Fruit fly (Drosophila melanogaster) whole organism, embryonic: ENCODE data around the gene CG7564.

Source experiments
- Antp ChIP-seq: fragments of 200-800 bp; sonication (Bioruptor generic); optimal IDR thresholded peaks from 3 replicates; lab custom pipeline; 2016; ENCODE audit warnings: missing biosample characterization, missing genetic modification characterization
- Atf6 ChIP-seq: fragments of 200-800 bp; sonication (Bioruptor generic); IDR thresholded peaks from 2 replicates; pipeline ENCODE4 v1.3.6; 2022; ENCODE audit warnings: missing biosample characterization, missing genetic modification characterization
- B-H1 ChIP-seq: fragments of 200-800 bp; sonication (Bioruptor generic); IDR thresholded peaks from 3 replicates; pipeline ENCODE4 v1.3.6; 2022; ENCODE audit warnings: missing biosample characterization, missing genetic modification characterization
- B-H2 ChIP-seq: fragments of 200-800 bp; sonication (Bioruptor generic); optimal IDR thresholded peaks from 2 replicates; lab custom pipeline; 2018; ENCODE audit warnings: missing biosample characterization, mild to moderate bottlenecking, missing genetic modification characterization
- Bdp1 ChIP-seq: fragments of 200-800 bp; sonication (Bioruptor generic); optimal IDR thresholded peaks from 3 replicates; lab custom pipeline; 2016; ENCODE audit warnings: missing biosample characterization, missing genetic modification characterization
- BtbVII ChIP-seq: fragments of 200-800 bp; sonication (Bioruptor generic); optimal IDR thresholded peaks from 3 replicates; lab custom pipeline; 2017; ENCODE audit warnings: missing biosample characterization, mild to moderate bottlenecking, missing genetic modification characterization
- CG11398 ChIP-seq: fragments of 200-800 bp; sonication (Bioruptor generic); optimal IDR thresholded peaks from 2 replicates; lab custom pipeline; 2016; ENCODE audit warnings: missing biosample characterization, missing genetic modification characterization
- CG12071 ChIP-seq: fragments of 200-800 bp; sonication (Bioruptor generic); optimal IDR thresholded peaks from 3 replicates; lab custom pipeline; 2018; ENCODE audit warnings: missing biosample characterization, mild to moderate bottlenecking, missing genetic modification characterization
- CG12219 ChIP-seq: fragments of 200-800 bp; sonication (Bioruptor generic); optimal IDR thresholded peaks from 3 replicates; lab custom pipeline; 2018; ENCODE audit warnings: missing biosample characterization, mild to moderate bottlenecking, missing genetic modification characterization
- CG12391 ChIP-seq: fragments of 200-800 bp; sonication (Bioruptor generic); optimal IDR thresholded peaks from 3 replicates; lab custom pipeline; 2018; ENCODE audit warnings: missing biosample characterization, mild to moderate bottlenecking, missing genetic modification characterization, moderate library complexity
- CG12769 ChIP-seq: fragments of 200-800 bp; sonication (Bioruptor generic); optimal IDR thresholded peaks from 2 replicates; lab custom pipeline; 2019; ENCODE audit warnings: missing biosample characterization, mild to moderate bottlenecking, missing genetic modification characterization, moderate library complexity
- CG14710 ChIP-seq: fragments of 200-800 bp; sonication (Bioruptor generic); optimal IDR thresholded peaks from 3 replicates; lab custom pipeline; 2019; ENCODE audit warnings: missing biosample characterization, mild to moderate bottlenecking, missing genetic modification characterization, moderate library complexity
- CG15073 ChIP-seq: fragments of 200-800 bp; sonication (Bioruptor generic); optimal IDR thresholded peaks from 2 replicates; lab custom pipeline; 2016; ENCODE audit warnings: missing biosample characterization, missing genetic modification characterization
- CG1529 ChIP-seq: fragments of 200-800 bp; sonication (Bioruptor generic); optimal IDR thresholded peaks from 3 replicates; lab custom pipeline; 2018; ENCODE audit warnings: missing biosample characterization, missing genetic modification characterization
- CG15514 ChIP-seq: fragments of 200-800 bp; sonication (Bioruptor generic); optimal IDR thresholded peaks from 3 replicates; lab custom pipeline; 2017; ENCODE audit warnings: missing biosample characterization, missing genetic modification characterization, mild to moderate bottlenecking, moderate library complexity, missing genetic modification reagents
- CG16815 ChIP-seq: fragments of 200-800 bp; sonication (Bioruptor generic); optimal IDR thresholded peaks from 3 replicates; lab custom pipeline; 2017; ENCODE audit warnings: missing biosample characterization, mild to moderate bottlenecking, missing genetic modification characterization
- CG18764 ChIP-seq: fragments of 200-800 bp; sonication (Bioruptor generic); optimal IDR thresholded peaks from 3 replicates; lab custom pipeline; 2016; ENCODE audit warnings: missing biosample characterization, missing genetic modification characterization
- CG30020 ChIP-seq: fragments of 200-800 bp; optimal IDR thresholded peaks from 2 replicates; lab custom pipeline; 2019; ENCODE audit warnings: missing biosample characterization, mild to moderate bottlenecking, missing genetic modification characterization, moderate library complexity
- CG30431 ChIP-seq: fragments of 200-800 bp; sonication (Bioruptor generic); optimal IDR thresholded peaks from 2 replicates; lab custom pipeline; 2017; ENCODE audit warnings: missing biosample characterization, missing genetic modification characterization
- CG34224 ChIP-seq: fragments of 200-800 bp; sonication (Bioruptor generic); IDR thresholded peaks from 3 replicates; pipeline ENCODE4 v1.3.6; 2022; ENCODE audit warnings: missing biosample characterization, missing genetic modification characterization; ENCODE audit not compliant: partially characterized antibody
- CG4820 ChIP-seq: fragments of 200-800 bp; sonication (Bioruptor generic); optimal IDR thresholded peaks from 3 replicates; lab custom pipeline; 2016; ENCODE audit warnings: missing biosample characterization, missing genetic modification characterization
- CG8388 ChIP-seq: fragments of 200-800 bp; sonication (Bioruptor generic); optimal IDR thresholded peaks from 2 replicates; lab custom pipeline; 2019; ENCODE audit warnings: missing biosample characterization, mild to moderate bottlenecking, missing genetic modification characterization, moderate library complexity
- CG9437 ChIP-seq: fragments of 200-800 bp; sonication (Bioruptor generic); optimal IDR thresholded peaks from 2 replicates; lab custom pipeline; 2018; ENCODE audit warnings: missing biosample characterization, mild to moderate bottlenecking, missing genetic modification characterization
- CG9797 ChIP-seq: fragments of 200-800 bp; sonication (Bioruptor generic); optimal IDR thresholded peaks from 3 replicates; lab custom pipeline; 2018; ENCODE audit warnings: missing biosample characterization, mild to moderate bottlenecking, missing genetic modification characterization
- Dad ChIP-seq: fragments of 200-800 bp; sonication (Bioruptor generic); optimal IDR thresholded peaks from 3 replicates; lab custom pipeline; 2016; ENCODE audit warnings: missing biosample characterization, missing genetic modification characterization
- Gsc ChIP-seq: fragments of 200-800 bp; sonication (Bioruptor generic); IDR thresholded peaks from 2 replicates; pipeline ENCODE4 v1.3.6; 2022; ENCODE audit warnings: missing biosample characterization, missing genetic modification characterization
- HmgD ChIP-seq: fragments of 200-800 bp; sonication (Bioruptor generic); optimal IDR thresholded peaks from 3 replicates; lab custom pipeline; 2016; ENCODE audit warnings: missing biosample characterization, missing genetic modification characterization
- Hsf ChIP-seq: fragments of 200-800 bp; sonication (Bioruptor generic); optimal IDR thresholded peaks from 3 replicates; lab custom pipeline; 2016; ENCODE audit warnings: missing biosample characterization, missing genetic modification characterization
- Kr ChIP-seq: fragments of 200-800 bp; sonication (Bioruptor generic); optimal IDR thresholded peaks from 2 replicates; lab custom pipeline; 2017; ENCODE audit warnings: missing biosample characterization, mild to moderate bottlenecking, missing genetic modification characterization
- Mes4 ChIP-seq: fragments of 200-800 bp; sonication (Bioruptor generic); optimal IDR thresholded peaks from 2 replicates; lab custom pipeline; 2016; ENCODE audit warnings: missing biosample characterization, missing genetic modification characterization
- Myb ChIP-seq: fragments of 200-800 bp; sonication (Bioruptor generic); optimal IDR thresholded peaks from 2 replicates; lab custom pipeline; 2016; ENCODE audit warnings: missing biosample characterization, missing genetic modification characterization
- Nf-YA ChIP-seq: fragments of 200-800 bp; sonication (Bioruptor generic); IDR thresholded peaks from 2 replicates; pipeline ENCODE4 v1.3.6; 2022; ENCODE audit warnings: missing biosample characterization, missing genetic modification characterization
- Spps ChIP-seq: fragments of 200-800 bp; sonication (Bioruptor generic); optimal IDR thresholded peaks from 2 replicates; lab custom pipeline; 2018; ENCODE audit warnings: missing biosample characterization, mild to moderate bottlenecking, missing genetic modification characterization
- ab ChIP-seq: fragments of 200-800 bp; sonication (Bioruptor generic); optimal IDR thresholded peaks from 2 replicates; lab custom pipeline; 2016; ENCODE audit warnings: missing biosample characterization, missing genetic modification characterization
- amos ChIP-seq: fragments of 200-800 bp; sonication (Bioruptor generic); IDR thresholded peaks from 2 replicates; pipeline ENCODE4 v1.3.6; 2022; ENCODE audit warnings: missing biosample characterization, missing genetic modification characterization; ENCODE audit not compliant: partially characterized antibody
- ara ChIP-seq: fragments of 200-800 bp; sonication (Bioruptor generic); IDR thresholded peaks from 2 replicates; pipeline ENCODE4 v1.3.6; 2022; ENCODE audit warnings: missing biosample characterization, missing genetic modification characterization
- ash1 ChIP-seq: fragments of 200-800 bp; sonication (Bioruptor generic); optimal IDR thresholded peaks from 2 replicates; lab custom pipeline; 2018; ENCODE audit warnings: missing biosample characterization, mild to moderate bottlenecking, missing genetic modification characterization
- bcd ChIP-seq: fragments of 200-800 bp; sonication (Bioruptor generic); optimal IDR thresholded peaks from 2 replicates; lab custom pipeline; 2017; ENCODE audit warnings: missing biosample characterization, mild to moderate bottlenecking, missing genetic modification characterization
- bsh ChIP-seq, 2 experiments: fragments of 200-800 bp; sonication (Bioruptor generic); optimal IDR thresholded peaks; 2 replicates each; lab custom pipeline; 2017 to 2018; ENCODE audit warnings: mild to moderate bottlenecking in 2 of 2, missing biosample characterization in 2 of 2, missing genetic modification characterization in 2 of 2, moderate library complexity in 1 of 2
- cad ChIP-seq: fragments of >200 bp; optimal IDR thresholded peaks from 2 replicates; lab custom pipeline; 2017; ENCODE audit warnings: missing biosample characterization, missing genetic modification characterization
- chinmo ChIP-seq: fragments of 200-800 bp; sonication (Bioruptor generic); IDR thresholded peaks from 4 replicates; pipeline ENCODE4 v1.3.6; 2022; ENCODE audit warnings: missing biosample characterization, missing genetic modification characterization; ENCODE audit not compliant: partially characterized antibody
- crp ChIP-seq, 2 experiments: fragments of 200-800 bp; sonication (Bioruptor generic); optimal IDR thresholded peaks; 2 replicates in 1 of 2; 3 replicates in 1 of 2; lab custom pipeline; 2017; ENCODE audit warnings: missing biosample characterization in 2 of 2, missing genetic modification characterization in 2 of 2, mild to moderate bottlenecking in 1 of 2, moderate library complexity in 1 of 2
- eve ChIP-seq, 2 experiments: fragments of >200 bp; optimal IDR thresholded peaks; 2 replicates each; lab custom pipeline; 2017; ENCODE audit warnings: missing biosample characterization in 2 of 2, missing genetic modification characterization in 2 of 2
- org-1 ChIP-seq: fragments of 200-800 bp; sonication (Bioruptor generic); optimal IDR thresholded peaks from 2 replicates; lab custom pipeline; 2017; ENCODE audit warnings: missing biosample characterization, missing genetic modification characterization
- otp ChIP-seq: fragments of 200-800 bp; sonication (Bioruptor generic); IDR thresholded peaks from 3 replicates; pipeline ENCODE4, ENCODE4 v1.3.6; 2022; ENCODE audit warnings: missing biosample characterization, missing genetic modification characterization
- phol ChIP-seq: fragments of 200-800 bp; sonication (Bioruptor generic); optimal IDR thresholded peaks from 3 replicates; lab custom pipeline; 2018; ENCODE audit warnings: missing biosample characterization, mild to moderate bottlenecking, missing genetic modification characterization, moderate library complexity
- repo ChIP-seq: fragments of 200-800 bp; sonication (Bioruptor generic); optimal IDR thresholded peaks from 2 replicates; lab custom pipeline; 2016; ENCODE audit warnings: missing biosample characterization, missing genetic modification characterization
- sima ChIP-seq: fragments of 200-800 bp; sonication (Bioruptor generic); optimal IDR thresholded peaks from 2 replicates; lab custom pipeline; 2016; ENCODE audit warnings: missing biosample characterization, missing genetic modification characterization
- tgo ChIP-seq: fragments of 200-800 bp; sonication (Bioruptor generic); IDR thresholded peaks from 3 replicates; pipeline ENCODE4 v1.3.6; 2022; ENCODE audit warnings: missing biosample characterization, missing genetic modification characterization
- unc-4 ChIP-seq: fragments of 200-800 bp; sonication (Bioruptor generic); IDR thresholded peaks from 2 replicates; pipeline ENCODE4 v1.3.6; 2022; ENCODE audit warnings: missing biosample characterization, missing genetic modification characterization; ENCODE audit not compliant: partially characterized antibody
- unpg ChIP-seq: fragments of 200-800 bp; sonication (Bioruptor generic); optimal IDR thresholded peaks from 3 replicates; lab custom pipeline; 2018; ENCODE audit warnings: missing biosample characterization, mild to moderate bottlenecking, missing genetic modification characterization, moderate library complexity

CG7564 gene

dm6 chr3L:17475979-17476393 lies 38.1 kb upstream of the CG7564 start, which contains the start of gene CG34250 (continued):
- TF ChIP-seq Atf6 (GFP tag; lab: Robert Waterston, UW), result no peak
- TF ChIP-seq Myb (GFP tag; lab: Kevin White, UChicago), result peak; percentile 63
- TF ChIP-seq BtbVII (GFP tag; lab: Kevin White, UChicago), result no peak
- no peak for TF ChIP-seq eve (GFP tag; optimal IDR thresholded peaks at IDR 0.05; lab: Kevin White, UChicago)
- TF ChIP-seq CG4820, result no peak
- peak; percentile 77 for TF ChIP-seq CG12391 (tag; lab: Kevin White, UChicago)
- TF ChIP-seq CG11398 (GFP tag; lab: Kevin White, UChicago), result no peak
- no peak for TF ChIP-seq CG15073 (GFP tag; lab: Kevin White, UChicago)
- TF ChIP-seq Dad (GFP tag; lab: Kevin White, UChicago), result no peak
- TF ChIP-seq CG9797 (GFP tag; lab: Kevin White, UChicago), result peak; percentile 52
- TF ChIP-seq CG14710 (tag; lab: Kevin White, UChicago), result peak; percentile 85
- no peak for TF ChIP-seq HmgD (GFP tag; lab: Kevin White, UChicago)
- peak in 1 of 2 experiments; percentile 14 for TF ChIP-seq bsh (GFP tag; optimal IDR thresholded peaks at IDR 0.05; lab: Kevin White, UChicago)
- TF ChIP-seq Mes4, result no peak
- no peak for TF ChIP-seq org-1 (GFP tag; lab: Kevin White, UChicago)
- no peak for TF ChIP-seq CG12071 (GFP tag; lab: Kevin White, UChicago)
- peak; percentile 95 to 99 for TF ChIP-seq crp (GFP tag; optimal IDR thresholded peaks at IDR 0.05; lab: Kevin White, UChicago)
- no peak for TF ChIP-seq otp (GFP tag; lab: Robert Waterston, UW)
- no peak for TF ChIP-seq Nf-YA (GFP tag; lab: Robert Waterston, UW)
- TF ChIP-seq CG9437 (GFP tag; lab: Kevin White, UChicago), result no peak
- no peak for TF ChIP-seq CG12219 (GFP tag; lab: Kevin White, UChicago)
- peak; percentile 44 for TF ChIP-seq Hsf (GFP tag; lab: Kevin White, UChicago)
- no peak for TF ChIP-seq ash1 (GFP tag; lab: Kevin White, UChicago)
- TF ChIP-seq Kr (GFP tag; lab: Kevin White, UChicago), result no peak
- TF ChIP-seq ab (GFP tag; lab: Kevin White, UChicago), result no peak
- peak; percentile 71 for TF ChIP-seq CG34224 (GFP tag; lab: Robert Waterston, UW)
- no peak for TF ChIP-seq ara (GFP tag; lab: Robert Waterston, UW)
- no peak for TF ChIP-seq CG16815 (GFP tag; lab: Kevin White, UChicago)
- TF ChIP-seq Spps (tag; lab: Kevin White, UChicago), result no peak
- TF ChIP-seq B-H1 (GFP tag; lab: Robert Waterston, UW), result no peak
- peak; percentile 77 for TF ChIP-seq CG15514 (GFP tag; lab: Kevin White, UChicago)
- no peak for TF ChIP-seq repo (GFP tag; lab: Kevin White, UChicago)
- peak; percentile 62; the same call in 2 of the 4 replicates for TF ChIP-seq chinmo
- TF ChIP-seq tgo (GFP tag; lab: Robert Waterston, UW), result no peak; the same call in 2 of the 3 replicates
- no peak for TF ChIP-seq sima
- TF ChIP-seq CG18764 (GFP tag; lab: Kevin White, UChicago), result peak; percentile 45
- no peak for TF ChIP-seq Gsc
- TF ChIP-seq CG1529, result no peak
- peak; percentile 60 for TF ChIP-seq B-H2
- TF ChIP-seq bcd (GFP tag; lab: Kevin White, UChicago), result peak; percentile 23
- peak; percentile 48 for TF ChIP-seq CG12769 (tag; lab: Kevin White, UChicago)
- no peak for TF ChIP-seq unpg (GFP tag; lab: Kevin White, UChicago)
- TF ChIP-seq unc-4 (GFP tag; lab: Robert Waterston, UW), result peak; percentile 85
- no peak for TF ChIP-seq Antp (GFP tag; lab: Kevin White, UChicago)
- TF ChIP-seq CG30431, result no peak
- TF ChIP-seq amos (GFP tag; lab: Robert Waterston, UW), result peak; percentile 78; the same call in 1 of the 2 replicates
- TF ChIP-seq CG30020, result peak; percentile 53
- TF ChIP-seq phol (tag; lab: Kevin White, UChicago), result peak; percentile 63
- no peak for TF ChIP-seq cad (GFP tag; lab: Kevin White, UChicago)
- TF ChIP-seq Bdp1, result peak; percentile 11
- TF ChIP-seq CG8388, result no peak
